Worm (Caenorhabditis elegans): Measurements from ENCODE around the gene T24A6.16.

DNA sequence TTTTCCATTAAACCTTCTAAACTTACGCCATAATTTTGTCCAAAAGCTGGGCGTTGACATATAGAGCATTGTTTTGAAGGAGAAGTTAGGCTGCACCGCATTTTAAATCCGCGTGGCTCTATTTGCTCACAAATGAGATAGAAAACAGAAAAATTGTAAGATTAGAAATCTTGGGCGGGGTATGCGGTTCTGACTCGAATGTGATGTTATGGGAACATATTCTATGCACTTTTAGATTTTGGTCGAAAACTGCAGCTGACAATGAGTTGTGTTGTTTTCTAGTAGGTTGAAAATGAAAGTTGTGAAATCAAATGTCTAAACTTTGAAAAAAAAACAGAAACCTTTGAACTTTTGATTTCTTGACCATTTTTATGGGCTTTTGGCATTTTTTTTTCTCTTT, 19.4 kb downstream of the T24A6.16 start, which contains the start of gene nhr-222:
- no peak for TF ChIP-seq ama-1 (optimal IDR thresholded peaks at IDR 0.05)
- TF ChIP-seq ceh-9 (tag; optimal IDR thresholded peaks at IDR 0.05), result no peak
- no peak for TF ChIP-seq nhr-77 (tag; optimal IDR thresholded peaks at IDR 0.05)
- TF ChIP-seq jun-1 (tag; optimal IDR thresholded peaks at IDR 0.05), result no peak
- no peak for TF ChIP-seq tbx-2 (tag; optimal IDR thresholded peaks at IDR 0.05)
- no peak for TF ChIP-seq nhr-12 (tag; optimal IDR thresholded peaks at IDR 0.05)
- TF ChIP-seq ztf-11 (tag; optimal IDR thresholded peaks at IDR 0.05), result no peak
- TF ChIP-seq mdl-1 (tag; optimal IDR thresholded peaks at IDR 0.05), result no peak
- TF ChIP-seq elt-3 (tag; optimal IDR thresholded peaks at IDR 0.05), result no peak
- TF ChIP-seq nhr-67 (tag; optimal IDR thresholded peaks at IDR 0.05), result no peak
